Fruit fly (Drosophila melanogaster): ENCODE data around the gene Or82a.

DNA sequence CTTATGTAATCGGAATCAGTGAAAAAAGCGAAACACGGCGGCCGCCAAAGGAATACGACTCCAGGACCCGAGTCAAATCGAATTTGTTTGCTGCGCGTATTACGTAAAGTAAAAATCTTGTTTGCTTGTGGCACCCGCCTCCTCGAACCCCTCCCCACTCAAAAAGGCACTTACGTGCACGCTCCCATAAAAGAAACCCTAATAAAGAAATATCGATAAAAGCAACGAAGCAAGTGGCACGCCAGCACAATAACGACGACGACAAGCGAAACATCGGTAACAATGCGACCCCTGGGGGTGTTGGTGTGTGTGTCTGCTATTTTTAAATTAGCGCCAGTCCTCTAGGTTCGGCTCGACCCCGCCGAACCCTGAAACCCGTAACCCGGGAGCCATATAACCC lies 25.4 kb downstream of the Or82a start:
- no peak for TF ChIP-seq psq (optimal IDR thresholded peaks at IDR 0.05)
- TF ChIP-seq insv (optimal IDR thresholded peaks at IDR 0.05), result no peak
- no peak for TF ChIP-seq h (optimal IDR thresholded peaks at IDR 0.05)
- TF ChIP-seq Sin3A (optimal IDR thresholded peaks at IDR 0.05), result no peak
- no peak for TF ChIP-seq ttk (optimal IDR thresholded peaks at IDR 0.05)
